Fruit fly (Drosophila melanogaster): ENCODE data around the gene Hexim.

The Hexim gene

DNA sequence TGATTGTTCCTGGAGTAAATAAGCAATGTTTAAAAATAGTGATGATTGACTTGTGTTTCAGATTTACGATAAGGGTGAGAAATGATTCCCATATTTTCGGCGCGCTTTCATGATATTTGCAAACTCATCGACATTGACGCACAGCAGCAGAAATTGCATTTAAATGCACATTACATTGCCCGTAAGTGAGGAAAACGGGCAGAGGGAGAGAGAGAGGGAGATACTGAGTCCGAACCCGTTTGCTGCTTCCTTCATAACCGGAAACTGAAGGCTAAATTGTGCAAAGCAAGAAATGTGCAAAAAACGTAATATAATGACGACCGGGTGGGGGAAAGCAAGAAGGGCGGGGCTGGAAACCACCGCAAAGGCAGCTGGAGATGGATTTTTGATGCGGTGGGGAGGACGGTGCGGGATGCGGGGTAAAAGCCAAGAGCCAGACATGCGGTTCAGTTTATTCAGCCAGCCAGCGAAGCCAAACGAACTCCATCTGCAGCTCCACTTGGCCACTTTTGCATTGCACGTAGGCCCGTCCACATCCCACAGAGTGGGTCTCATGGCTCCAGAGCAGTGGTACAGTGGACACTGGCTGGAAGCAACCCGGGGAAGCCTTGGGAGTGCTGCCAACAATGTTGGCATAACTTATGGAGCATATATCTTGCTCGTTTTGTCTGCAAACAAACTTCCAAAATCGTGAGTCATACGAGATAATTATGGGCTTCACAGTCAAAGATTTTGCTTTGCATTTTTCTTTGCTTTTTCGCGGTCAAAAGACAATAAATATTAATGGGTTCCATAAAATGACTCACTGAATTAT lies 6.0 kb upstream of the Hexim start:
- TF ChIP-seq CG17801 (GFP tag; optimal IDR thresholded peaks at IDR 0.05; ENCODE audit: partially characterized antibody): no peak

DNA sequence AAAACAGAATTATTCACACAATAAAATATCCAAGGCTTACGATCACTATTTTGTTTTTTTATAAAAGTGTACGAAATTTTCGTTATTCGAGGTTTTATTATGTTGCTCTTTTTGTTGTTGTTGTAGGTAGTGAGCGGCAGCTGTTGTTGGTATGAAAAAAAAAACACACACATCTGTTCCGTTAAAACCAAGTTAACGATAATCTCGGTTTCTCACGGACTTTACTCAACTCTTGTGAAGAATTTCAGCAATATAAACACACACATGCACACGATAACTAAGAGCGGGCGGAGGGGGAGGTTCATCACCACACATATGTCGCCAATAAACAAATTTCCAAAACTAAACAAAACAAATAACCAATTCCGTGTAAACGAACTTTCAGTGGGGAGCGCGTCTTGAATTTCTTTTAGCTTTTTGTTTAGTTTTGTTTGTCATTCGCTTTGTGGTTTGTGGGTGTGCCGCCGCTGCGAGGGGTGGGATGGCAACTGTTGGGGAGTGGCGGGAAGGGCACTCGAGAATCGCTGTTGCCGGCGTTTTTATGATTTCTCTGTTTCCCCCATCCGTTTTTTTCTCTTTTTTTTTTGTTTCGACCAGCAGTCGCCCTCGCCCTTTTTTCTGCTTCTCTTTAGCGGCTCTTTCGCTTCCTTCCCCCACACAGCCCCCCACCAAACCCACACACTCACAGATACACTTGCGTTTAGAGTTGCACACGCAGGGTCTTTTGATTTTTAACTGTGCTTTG lies 4.8 kb upstream of the Hexim start:
- TF ChIP-seq CG17801 (GFP tag; optimal IDR thresholded peaks at IDR 0.05; ENCODE audit: partially characterized antibody): no peak

dm6 chr3R:14654976-14655896 lies 4.0 kb upstream of the Hexim start:
- peak; percentile 89 for TF ChIP-seq CG17801 (GFP tag; optimal IDR thresholded peaks at IDR 0.05; ENCODE audit: partially characterized antibody)

dm6 chr3R:14655912-14656700 lies 3.1 kb upstream of the Hexim start:
- no peak for TF ChIP-seq CG17801 (GFP tag; optimal IDR thresholded peaks at IDR 0.05; ENCODE audit: partially characterized antibody)

- no peak for TF ChIP-seq CG17801 (GFP tag; optimal IDR thresholded peaks at IDR 0.05; ENCODE audit: partially characterized antibody)
Measured at dm6 chr3R:14656760-14657604, 2.3 kb upstream of the Hexim start, which contains the start of gene CG3505. Gene CG3505 (plus strand): TSS chr3R:14657447.

dm6 chr3R:14657605-14657910 lies 1.7 kb upstream of the Hexim start:
- TF ChIP-seq CG17801 (GFP tag; optimal IDR thresholded peaks at IDR 0.05; ENCODE audit: partially characterized antibody): no peak

- no peak for TF ChIP-seq CG17801 (GFP tag; optimal IDR thresholded peaks at IDR 0.05; ENCODE audit: partially characterized antibody)
Measured at dm6 chr3R:14658170-14658569, 1.1 kb upstream of the Hexim start.

DNA sequence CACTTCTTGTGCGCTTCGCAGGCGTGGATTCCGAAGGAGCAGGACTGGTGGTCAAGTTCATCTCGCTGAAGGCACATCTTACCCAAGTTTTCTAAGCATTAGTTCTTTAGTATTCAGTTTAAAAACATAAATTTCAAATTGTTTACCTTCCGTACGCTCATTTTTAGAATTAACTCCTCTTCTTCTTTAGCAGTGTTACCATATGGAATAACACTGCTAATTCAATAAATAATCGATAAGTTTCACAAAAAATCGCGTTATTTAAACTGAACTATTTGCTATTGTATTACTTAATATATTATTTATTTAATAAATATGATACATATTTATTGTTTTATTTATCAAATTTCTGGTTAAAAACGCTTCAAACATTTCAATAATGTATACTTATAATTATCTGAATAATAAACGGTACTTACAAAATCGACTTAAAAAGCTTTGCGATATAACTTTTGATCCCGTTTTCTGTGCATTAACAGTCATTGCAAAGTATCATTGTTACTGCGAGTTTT lies 3.8 kb downstream of the Hexim start, which contains the start of the genes Rad17 and BigH1:
Gene Rad17 (minus strand): TSS at position 209 of the 512 bp plus-strand sequence.
Gene BigH1 (plus strand): TSS at position 462 of the 512 bp plus-strand sequence.
- no peak for TF ChIP-seq CG17801 (GFP tag; optimal IDR thresholded peaks at IDR 0.05; ENCODE audit: partially characterized antibody)

- TF ChIP-seq CG17801 (GFP tag; optimal IDR thresholded peaks at IDR 0.05; ENCODE audit: partially characterized antibody): no peak
Measured at dm6 chr3R:14670840-14671239, 11.6 kb downstream of the Hexim start.

DNA sequence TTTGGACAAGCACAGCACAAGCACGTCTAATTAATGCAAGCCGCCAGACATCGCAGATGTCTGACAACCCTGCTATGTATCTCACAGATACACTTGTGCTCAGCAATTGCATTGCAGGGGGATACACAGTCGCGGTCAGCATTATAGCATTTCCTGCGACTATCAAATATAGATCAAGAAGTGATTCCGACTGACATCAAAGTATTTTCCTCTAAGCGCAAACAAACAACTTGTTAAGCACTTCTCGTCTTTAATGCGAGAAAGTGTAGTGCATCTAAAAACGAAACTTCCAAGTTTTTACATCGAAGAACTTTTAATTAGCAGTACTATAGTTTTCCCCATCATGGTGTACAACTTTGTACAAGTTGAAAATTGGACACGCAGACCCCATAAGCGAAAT lies 13.7 kb downstream of the Hexim start:
- TF ChIP-seq CG17801 (GFP tag; optimal IDR thresholded peaks at IDR 0.05; ENCODE audit: partially characterized antibody): no peak

dm6 chr3R:14674762-14675161 lies 15.5 kb downstream of the Hexim start:
- no peak for TF ChIP-seq CG17801 (GFP tag; optimal IDR thresholded peaks at IDR 0.05; ENCODE audit: partially characterized antibody)

DNA sequence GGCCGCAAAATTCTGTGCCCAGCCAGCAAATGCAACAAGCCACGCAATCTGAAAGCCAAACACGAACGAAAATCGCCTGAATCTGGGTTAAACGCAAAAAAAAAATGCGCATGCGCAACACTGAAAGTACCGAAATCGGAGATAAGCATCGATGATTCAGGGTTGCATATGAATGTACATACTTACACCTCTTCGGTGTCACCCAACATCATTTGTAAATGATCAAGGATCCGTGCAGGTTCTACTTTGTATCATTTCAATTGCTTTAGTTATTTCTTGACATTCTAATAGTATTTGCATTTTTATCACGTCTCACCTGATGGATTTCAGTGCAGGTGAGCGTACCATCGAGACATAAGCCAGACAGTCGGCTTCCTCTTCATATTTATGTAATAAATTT lies 17.8 kb downstream of the Hexim start:
- TF ChIP-seq CG17801 (GFP tag; optimal IDR thresholded peaks at IDR 0.05; ENCODE audit: partially characterized antibody): no peak

DNA sequence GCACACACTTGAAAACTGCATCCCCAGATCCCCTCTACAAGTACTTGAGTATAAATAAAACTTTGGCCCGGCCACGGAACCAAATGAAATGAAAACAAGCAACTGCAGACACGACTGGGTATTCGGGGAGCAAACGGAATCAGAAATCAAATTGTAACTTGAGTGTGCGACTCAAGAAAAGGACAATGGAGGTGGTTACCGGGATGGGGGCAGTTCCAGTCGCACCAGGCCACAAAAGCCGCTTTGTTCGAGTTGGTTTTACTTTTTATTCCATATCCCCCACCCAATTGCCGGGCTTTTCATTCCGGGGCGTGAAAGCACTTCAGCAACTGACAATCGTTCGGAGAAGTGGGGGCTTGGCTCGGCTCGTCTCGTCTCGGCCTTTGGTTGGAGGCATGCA lies 18.6 kb downstream of the Hexim start:
- no peak for TF ChIP-seq CG17801 (GFP tag; optimal IDR thresholded peaks at IDR 0.05; ENCODE audit: partially characterized antibody)

All from ovary, adult (tissue).